Worm (Caenorhabditis elegans) whole organism, mixed stage, embryonic: ENCODE data around the gene T26H5.11.

ENCODE experiments used
- ceh-83 ChIP-seq: fragments of 200-800 bp; sonication (Bioruptor generic); optimal IDR thresholded peaks from 2 replicates; lab custom pipeline; 2018; ENCODE audit warnings: mild to moderate bottlenecking, missing genetic modification characterization, missing compliant biosample characterization
- elt-1 ChIP-seq: sonication (generic microtip); optimal IDR thresholded peaks from 2 replicates; lab custom pipeline; 2017; ENCODE audit warnings: missing genetic modification characterization, mild to moderate bottlenecking, missing compliant biosample characterization, antibody characterized with exemption, moderate library complexity, borderline replicate concordance; ENCODE audit not compliant: insufficient read depth
- elt-3 ChIP-seq: fragments of 150-350 bp; optimal IDR thresholded peaks from 2 replicates; lab custom pipeline; 2014; ENCODE audit warnings: missing biosample characterization, missing genetic modification characterization
- ham-2 ChIP-seq: fragments of 200-800 bp; sonication (Bioruptor generic); optimal IDR thresholded peaks from 2 replicates; lab custom pipeline; 2018; ENCODE audit warnings: mild to moderate bottlenecking, missing genetic modification characterization, missing compliant biosample characterization
- hlh-1 ChIP-seq: fragments of 150-350 bp; optimal IDR thresholded peaks from 2 replicates; lab custom pipeline; 2014; ENCODE audit warnings: missing biosample characterization, missing genetic modification reagents, missing genetic modification characterization
- lin-13 ChIP-seq: fragments of 150-350 bp; optimal IDR thresholded peaks from 2 replicates; lab custom pipeline; 2014; ENCODE audit warnings: missing biosample characterization, missing genetic modification characterization
- mep-1 ChIP-seq: fragments of 150-350 bp; optimal IDR thresholded peaks from 2 replicates; lab custom pipeline; 2017; ENCODE audit warnings: missing biosample characterization, missing genetic modification reagents, missing genetic modification characterization, inconsistent platforms
- nhr-12 ChIP-seq: fragments of 150-350 bp; optimal IDR thresholded peaks from 2 replicates; lab custom pipeline; 2014; ENCODE audit warnings: missing biosample characterization, missing genetic modification characterization
- pha-4 ChIP-seq: fragments of 150-350 bp; optimal IDR thresholded peaks from 2 replicates; lab custom pipeline; 2018; ENCODE audit warnings: missing biosample characterization, missing genetic modification reagents, missing genetic modification characterization
- snpc-4 ChIP-seq: fragments of 150-350 bp; optimal IDR thresholded peaks from 2 replicates; lab custom pipeline; 2014; ENCODE audit warnings: missing biosample characterization, missing genetic modification characterization
- sptf-1 ChIP-seq: sonication (generic microtip); optimal IDR thresholded peaks from 2 replicates; lab custom pipeline; 2017; ENCODE audit warnings: mild to moderate bottlenecking, missing genetic modification characterization, moderate library complexity, missing compliant biosample characterization
- unc-39 ChIP-seq: fragments of 150-350 bp; optimal IDR thresholded peaks from 2 replicates; lab custom pipeline; 2014; ENCODE audit warnings: missing biosample characterization, missing genetic modification characterization
- ztf-11 ChIP-seq: fragments of 150-350 bp; optimal IDR thresholded peaks from 2 replicates; lab custom pipeline; 2014; ENCODE audit warnings: missing biosample characterization, missing genetic modification characterization

DNA sequence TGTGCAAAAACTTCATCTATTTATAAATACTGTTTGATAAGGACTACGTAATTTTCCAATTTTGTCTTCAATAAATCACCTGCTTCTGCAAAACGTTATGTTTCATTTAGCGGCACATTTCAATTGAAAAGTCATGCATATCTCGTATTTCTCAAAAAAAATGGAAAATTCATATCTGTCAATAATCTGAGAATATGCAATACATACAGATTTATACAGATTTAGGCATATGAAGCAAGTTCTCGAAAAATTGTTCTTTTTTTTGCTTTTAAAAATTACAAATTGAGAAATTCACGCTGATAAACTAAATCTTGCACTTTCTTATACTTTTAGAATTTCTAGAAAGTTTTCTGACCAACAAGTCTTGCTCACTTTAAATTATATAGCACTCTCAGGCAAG, at the start of gene T26H5.11:
- TF ChIP-seq hlh-1 (tag; lab: Kevin White, UChicago) = no peak
- no peak for TF ChIP-seq ceh-83 (GFP tag; lab: Kevin White, UChicago)
- TF ChIP-seq ham-2 (GFP tag; lab: Kevin White, UChicago) = no peak
- TF ChIP-seq ztf-11 (tag; lab: Kevin White, UChicago) = no peak
- TF ChIP-seq lin-13 (tag; lab: Kevin White, UChicago) = no peak
- no peak for TF ChIP-seq elt-3 (tag; lab: Kevin White, UChicago)
- no peak for TF ChIP-seq unc-39 (tag; lab: Kevin White, UChicago)
- TF ChIP-seq mep-1 (tag; lab: Kevin White, UChicago) = no peak
- no peak for TF ChIP-seq pha-4 (tag; lab: Kevin White, UChicago)
- no peak for TF ChIP-seq sptf-1 (tag; lab: Kevin White, UChicago)
- no peak for TF ChIP-seq snpc-4 (tag; lab: Kevin White, UChicago)
- no peak for TF ChIP-seq nhr-12 (tag; lab: Kevin White, UChicago)
- TF ChIP-seq elt-1 (tag; lab: Kevin White, UChicago) = no peak
